Worm (Caenorhabditis elegans): ENCODE results near the gene pitr-2.

The pitr-2 gene

DNA sequence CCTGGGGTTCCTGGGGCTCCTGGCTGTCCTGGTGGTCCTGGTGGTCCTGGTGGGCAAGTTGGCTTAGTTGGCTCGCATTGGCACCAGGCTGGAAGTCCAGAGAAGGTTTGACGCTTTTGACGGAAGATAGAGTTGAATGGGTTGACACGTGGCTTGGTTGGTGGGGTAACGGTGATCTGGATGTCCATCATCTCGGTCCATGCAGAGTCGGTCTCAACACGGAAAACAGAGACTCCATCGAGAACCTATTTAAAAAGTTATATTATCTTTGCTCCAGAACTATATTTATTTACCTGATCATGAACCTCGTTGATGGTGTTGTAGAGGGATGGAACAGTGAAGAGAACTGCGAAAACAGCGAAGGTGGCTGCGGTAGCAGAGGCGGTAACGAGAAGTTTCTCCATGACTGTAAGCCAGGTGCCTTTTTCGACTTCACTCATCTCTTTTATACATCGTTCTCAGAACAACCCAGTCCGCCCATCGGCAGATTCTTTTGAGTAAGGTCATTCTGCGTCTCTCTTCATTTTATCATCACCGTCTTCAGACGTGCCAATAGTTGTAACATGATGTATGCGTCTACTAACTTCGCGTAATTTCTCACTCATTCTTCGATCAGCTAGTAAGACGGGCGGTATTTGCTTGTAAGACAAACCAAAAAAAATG, 22.8 kb upstream of the pitr-2 start, which contains the start of gene col-144:
Gene col-144, minus strand, starts transcription at position 419 of the 663 bp plus-strand sequence.
- no peak for TF ChIP-seq swsn-7 (tag; optimal IDR thresholded peaks at IDR 0.05)
- no peak for TF ChIP-seq xbp-1 (tag; optimal IDR thresholded peaks at IDR 0.05)
- no peak for TF ChIP-seq pag-3 (tag; optimal IDR thresholded peaks at IDR 0.05; ENCODE audit: borderline replicate concordance, insufficient read depth)
- TF ChIP-seq ama-1 (optimal IDR thresholded peaks at IDR 0.05) = peak; percentile 13
- no peak for TF ChIP-seq tbx-2 (tag; optimal IDR thresholded peaks at IDR 0.05)
- no peak for TF ChIP-seq egl-27 (tag; optimal IDR thresholded peaks at IDR 0.05)
- TF ChIP-seq sox-4 (tag; optimal IDR thresholded peaks at IDR 0.05) = no peak
- peak in 1 of 2 experiments; percentile 26 for TF ChIP-seq lin-35 (GFP tag; optimal IDR thresholded peaks at IDR 0.05)
- TF ChIP-seq dsc-1 (tag; optimal IDR thresholded peaks at IDR 0.05) = no peak
- peak; percentile 38 for TF ChIP-seq blmp-1 (tag; optimal IDR thresholded peaks at IDR 0.05)
- no peak for TF ChIP-seq efl-1 (optimal IDR thresholded peaks at IDR 0.05)
- peak in 1 of 2 experiments; percentile 82 for TF ChIP-seq efl-1 (GFP tag; optimal IDR thresholded peaks at IDR 0.05 in 1 of 2)
- no peak for TF ChIP-seq dpl-1 (GFP tag; optimal IDR thresholded peaks at IDR 0.05)
- no peak for TF ChIP-seq mab-9 (GFP tag; IDR thresholded peaks at IDR 0.05)
- TF ChIP-seq elt-3 (tag; optimal IDR thresholded peaks at IDR 0.05) = peak in 2 of 6 experiments; percentile 36 to 39
- TF ChIP-seq lin-14 (GFP tag; optimal IDR thresholded peaks at IDR 0.05) = peak; percentile 68
- no peak for TF ChIP-seq rnt-1 (tag; optimal IDR thresholded peaks at IDR 0.05)
- peak; percentile 55 for TF ChIP-seq nhr-71 (tag; optimal IDR thresholded peaks at IDR 0.05)
- peak; percentile 93 for TF ChIP-seq nhr-85 (tag)
- TF ChIP-seq ceh-82 (tag; optimal IDR thresholded peaks at IDR 0.05) = no peak
- TF ChIP-seq ets-5 (GFP tag; IDR thresholded peaks at IDR 0.05) = no peak
- no peak for TF ChIP-seq nhr-77 (tag; optimal IDR thresholded peaks at IDR 0.05)
- TF ChIP-seq vab-15 (tag; optimal IDR thresholded peaks at IDR 0.05) = no peak
- peak; percentile 39; the same call in 1 of the 2 replicates for TF ChIP-seq nhr-19 (GFP tag; conservative IDR thresholded peaks at IDR 0.05)
- TF ChIP-seq Y116A8C.19 (tag; optimal IDR thresholded peaks at IDR 0.05; ENCODE audit: borderline replicate concordance) = no peak
- TF ChIP-seq egl-13 (tag; optimal IDR thresholded peaks at IDR 0.05) = no peak
- no peak for TF ChIP-seq lsy-2 (tag; optimal IDR thresholded peaks at IDR 0.05)
- no peak for TF ChIP-seq unc-86 (tag; optimal IDR thresholded peaks at IDR 0.05)
- TF ChIP-seq unc-98 (GFP tag; IDR thresholded peaks at IDR 0.05) = no peak
- TF ChIP-seq irx-1 (tag; optimal IDR thresholded peaks at IDR 0.05) = no peak
- no peak for TF ChIP-seq nhr-11 (tag; optimal IDR thresholded peaks at IDR 0.05)
- TF ChIP-seq hlh-17 (GFP tag; optimal IDR thresholded peaks at IDR 0.05; ENCODE audit: borderline replicate concordance) = no peak
- TF ChIP-seq hpl-2 (GFP tag; optimal IDR thresholded peaks at IDR 0.05) = no peak
- no peak for TF ChIP-seq F16B12.6 (tag; optimal IDR thresholded peaks at IDR 0.05)
- no peak for TF ChIP-seq pqm-1 (tag; optimal IDR thresholded peaks at IDR 0.05)
- TF ChIP-seq fos-1 (tag; optimal IDR thresholded peaks at IDR 0.05) = no peak
- TF ChIP-seq unc-62 (GFP tag; optimal IDR thresholded peaks at IDR 0.05) = no peak
- TF ChIP-seq snu-23 (GFP tag; optimal IDR thresholded peaks at IDR 0.05) = peak; percentile 59
- TF ChIP-seq lin-15B (tag; optimal IDR thresholded peaks at IDR 0.05) = no peak
- no peak for TF ChIP-seq grh-1 (GFP tag; IDR thresholded peaks at IDR 0.05)
- TF ChIP-seq nhr-20 (tag; optimal IDR thresholded peaks at IDR 0.05) = peak; percentile 64
- no peak for TF ChIP-seq mef-2 (tag; optimal IDR thresholded peaks at IDR 0.05)

DNA sequence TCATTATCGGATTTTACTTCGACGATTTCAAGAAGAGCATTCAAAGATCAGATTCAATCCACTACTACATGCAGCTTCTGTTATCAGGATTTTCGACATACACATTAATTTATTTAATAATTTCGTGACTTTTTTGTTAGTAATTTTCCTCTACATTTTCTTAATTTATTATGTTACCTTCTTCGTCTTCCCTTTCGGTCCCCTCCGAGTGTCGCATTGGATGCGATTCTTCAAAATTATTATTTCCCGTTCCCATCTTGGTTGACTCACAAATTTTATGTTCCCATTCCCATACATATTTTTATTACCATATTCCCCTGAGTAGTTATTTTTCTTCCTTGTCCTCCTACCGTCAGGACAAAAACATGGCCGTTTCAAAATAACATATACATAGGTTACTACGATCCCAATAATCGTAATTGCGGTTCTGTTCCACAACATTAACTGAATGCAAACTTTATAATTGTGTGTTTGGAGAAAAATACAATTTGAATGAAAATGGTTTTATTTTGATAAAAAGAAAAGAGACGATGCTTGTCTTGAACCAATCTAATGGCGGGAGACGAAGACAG, 21.7 kb upstream of the pitr-2 start:
- TF ChIP-seq nhr-85 (tag) (peak; percentile 59), nhr-90 (tag; optimal IDR thresholded peaks at IDR 0.05; ENCODE audit: poor library complexity) (peak; percentile 7), aly-2 (tag; optimal IDR thresholded peaks at IDR 0.05) (peak; percentile 60), nhr-71 (tag; optimal IDR thresholded peaks at IDR 0.05) (peak; percentile 25)
